Fruit fly (Drosophila melanogaster): ENCODE data around the gene CG8461.

Gene CG8461

DNA sequence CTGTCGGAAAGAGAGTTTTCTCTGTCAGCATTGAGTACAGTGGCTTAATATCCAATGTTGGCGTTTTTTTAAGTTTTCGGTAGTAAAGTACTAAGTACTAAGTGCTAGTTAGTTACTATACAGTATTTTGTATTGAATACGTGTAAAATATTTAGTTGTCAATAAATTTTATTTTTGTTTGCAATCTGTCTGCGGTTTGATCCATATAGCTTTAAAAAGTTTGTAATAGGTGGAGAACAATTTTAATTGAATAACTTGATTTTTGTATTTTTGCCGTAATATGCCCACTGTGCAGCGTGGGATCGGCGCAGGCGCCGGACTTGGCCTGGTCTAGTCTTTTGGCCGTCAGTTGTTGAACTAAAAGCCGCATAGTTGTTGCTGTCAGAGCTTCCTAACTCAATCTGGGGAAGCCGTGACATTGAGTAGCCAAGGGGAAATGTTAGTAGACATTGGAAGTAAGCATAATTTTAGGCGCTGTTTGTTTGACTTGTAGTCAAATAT lies 45.0 kb upstream of the CG8461 start (continued):
- peak; percentile 89 for TF ChIP-seq Side (GFP tag; optimal IDR thresholded peaks at IDR 0.05)
- TF ChIP-seq Lpt (GFP tag; optimal IDR thresholded peaks at IDR 0.05), result no peak
- peak; percentile 67 for TF ChIP-seq p53 (GFP tag; optimal IDR thresholded peaks at IDR 0.05)
- TF ChIP-seq BtbVII (GFP tag; optimal IDR thresholded peaks at IDR 0.05), result peak; percentile 92
- peak; percentile 81 for TF ChIP-seq CG15601 (tag; optimal IDR thresholded peaks at IDR 0.05)
- peak; percentile 87 for TF ChIP-seq Rfx (GFP tag; IDR thresholded peaks at IDR 0.05)
- TF ChIP-seq CG11695 (GFP tag; IDR thresholded peaks at IDR 0.05), result peak; percentile 89
- TF ChIP-seq Hand (GFP tag; optimal IDR thresholded peaks at IDR 0.05), result peak; percentile 91
- peak; percentile 96 for TF ChIP-seq CG11504 (tag; optimal IDR thresholded peaks at IDR 0.05)
- TF ChIP-seq Bteb2 (GFP tag; optimal IDR thresholded peaks at IDR 0.05), result peak; percentile 93
- peak; percentile 79 for TF ChIP-seq schlank (tag; optimal IDR thresholded peaks at IDR 0.05)
- TF ChIP-seq tin (GFP tag; optimal IDR thresholded peaks at IDR 0.05), result peak; percentile 89
- TF ChIP-seq sima (GFP tag; optimal IDR thresholded peaks at IDR 0.05), result peak; percentile 83
- TF ChIP-seq CG33557 (GFP tag; optimal IDR thresholded peaks at IDR 0.05), result no peak
- peak; percentile 69 for TF ChIP-seq CG31224 (GFP tag; IDR thresholded peaks at IDR 0.05)
- TF ChIP-seq CG6683 (GFP tag; optimal IDR thresholded peaks at IDR 0.05), result peak; percentile 92
- TF ChIP-seq CG2129 (GFP tag; IDR thresholded peaks at IDR 0.05; ENCODE audit: partially characterized antibody), result no peak
- TF ChIP-seq Eip74EF (GFP tag; optimal IDR thresholded peaks at IDR 0.05), result peak in 1 of 2 experiments; percentile 96
- TF ChIP-seq CG17186 (GFP tag; optimal IDR thresholded peaks at IDR 0.05), result peak; percentile 64
- 0 out of 3 replicates have a peak, but pooled peaks have one; percentile 31 for TF ChIP-seq knrl (GFP tag; IDR thresholded peaks at IDR 0.05; ENCODE audit: partially characterized antibody)
- TF ChIP-seq chm (GFP tag; IDR thresholded peaks at IDR 0.05), result no peak
- peak; percentile 9 for TF ChIP-seq gfzf (GFP tag; optimal IDR thresholded peaks at IDR 0.05)
- peak; percentile 52 for TF ChIP-seq CG10565 (GFP tag; optimal IDR thresholded peaks at IDR 0.05)
- TF ChIP-seq CG17612 (GFP tag; IDR thresholded peaks at IDR 0.05), result peak; percentile 63
- TF ChIP-seq Elba2 (GFP tag; optimal IDR thresholded peaks at IDR 0.05), result no peak
- peak; percentile 38 for TF ChIP-seq grn (GFP tag; optimal IDR thresholded peaks at IDR 0.05)
- TF ChIP-seq Nf-YA (GFP tag; IDR thresholded peaks at IDR 0.05), result peak; percentile 80
- peak; percentile 94 for TF ChIP-seq lilli (GFP tag; optimal IDR thresholded peaks at IDR 0.05)
- TF ChIP-seq CG30403 (GFP tag; optimal IDR thresholded peaks at IDR 0.05), result peak; percentile 94
- TF ChIP-seq CG11456 (GFP tag; IDR thresholded peaks at IDR 0.05), result peak; percentile 83
- peak; percentile 71 for TF ChIP-seq dimm (GFP tag; IDR thresholded peaks at IDR 0.05)
- peak; percentile 86 for TF ChIP-seq tap (tag; optimal IDR thresholded peaks at IDR 0.05)
- TF ChIP-seq Ravus (GFP tag; IDR thresholded peaks at IDR 0.05), result peak; percentile 62
- peak; percentile 92 for TF ChIP-seq CG13624 (GFP tag; optimal IDR thresholded peaks at IDR 0.05)
- TF ChIP-seq gsb-n (tag; optimal IDR thresholded peaks at IDR 0.05), result peak; percentile 84
- no peak for TF ChIP-seq Stat92E (GFP tag; optimal IDR thresholded peaks at IDR 0.05)
- TF ChIP-seq unc-4 (GFP tag; IDR thresholded peaks at IDR 0.05; ENCODE audit: partially characterized antibody), result no peak
- peak in 1 of 2 experiments; percentile 51 for TF ChIP-seq crp (GFP tag; optimal IDR thresholded peaks at IDR 0.05)
- TF ChIP-seq ro (GFP tag; IDR thresholded peaks at IDR 0.05), result peak; percentile 54; the same call in 1 of the 2 replicates
- peak; percentile 80 for TF ChIP-seq Myb (GFP tag; optimal IDR thresholded peaks at IDR 0.05)
- TF ChIP-seq CG14667 (GFP tag; IDR thresholded peaks at IDR 0.05), result peak; percentile 74
- TF ChIP-seq phol (tag; optimal IDR thresholded peaks at IDR 0.05), result peak; percentile 95
- peak; percentile 96 for TF ChIP-seq nmo (GFP tag; optimal IDR thresholded peaks at IDR 0.05)
- peak; percentile 82 for TF ChIP-seq CG12236 (GFP tag; optimal IDR thresholded peaks at IDR 0.05)
- peak; percentile 73; the same call in 1 of the 2 replicates for TF ChIP-seq peb (GFP tag; IDR thresholded peaks at IDR 0.05)
- TF ChIP-seq CG17328 (GFP tag; IDR thresholded peaks at IDR 0.05), result peak; percentile 67
- no peak for TF ChIP-seq CG1832 (GFP tag; optimal IDR thresholded peaks at IDR 0.05)
- TF ChIP-seq run (tag; optimal IDR thresholded peaks at IDR 0.05), result peak; percentile 90
- TF ChIP-seq CG8478 (optimal IDR thresholded peaks at IDR 0.05), result no peak
- TF ChIP-seq wor (GFP tag; IDR thresholded peaks at IDR 0.05), result peak; percentile 86
